Worm (Caenorhabditis elegans): ENCODE results near the gene lron-4.

The lron-4 gene

ce11 chrII:8112063-8112462, at the start of gene lron-4:
TSS of gene lron-4 (minus strand) at chrII:8112163.
- no peak for TF ChIP-seq nhr-10 (tag; optimal IDR thresholded peaks at IDR 0.05)
- no peak for TF ChIP-seq snpc-4 (tag; optimal IDR thresholded peaks at IDR 0.05)
- TF ChIP-seq nhr-129 (tag; optimal IDR thresholded peaks at IDR 0.05): no peak

ce11 chrII:8160916-8161315, 49.0 kb upstream of the lron-4 start:
- no peak for TF ChIP-seq mbf-1 (tag; optimal IDR thresholded peaks at IDR 0.05)
- no peak for TF ChIP-seq ztf-11 (tag; optimal IDR thresholded peaks at IDR 0.05)
- no peak for TF ChIP-seq lin-13 (GFP tag; optimal IDR thresholded peaks at IDR 0.05)
- no peak for TF ChIP-seq unc-55 (GFP tag; optimal IDR thresholded peaks at IDR 0.05)
- TF ChIP-seq mab-5 (tag; optimal IDR thresholded peaks at IDR 0.05): no peak
- TF ChIP-seq peb-1 (tag; optimal IDR thresholded peaks at IDR 0.05): no peak
- no peak for TF ChIP-seq ztf-4 (tag; optimal IDR thresholded peaks at IDR 0.05)
- TF ChIP-seq F13H6.1 (tag; optimal IDR thresholded peaks at IDR 0.05): no peak
- TF ChIP-seq nhr-237 (tag; optimal IDR thresholded peaks at IDR 0.05): no peak

- TF ChIP-seq nhr-21 (tag; optimal IDR thresholded peaks at IDR 0.05) (peak; percentile 14), egl-27 (tag; optimal IDR thresholded peaks at IDR 0.05) (no peak), ceh-16 (tag; optimal IDR thresholded peaks at IDR 0.05) (no peak), lsy-2 (tag; optimal IDR thresholded peaks at IDR 0.05) (peak; percentile 19 to 90), ama-1 (optimal IDR thresholded peaks at IDR 0.05) (no peak), aly-2 (tag; optimal IDR thresholded peaks at IDR 0.05) (no peak), crh-2 (tag; optimal IDR thresholded peaks at IDR 0.05) (peak; percentile 41), unc-55 (GFP tag; optimal IDR thresholded peaks at IDR 0.05) (no peak), skn-1 (tag; optimal IDR thresholded peaks at IDR 0.05) (no peak), lin-13 (GFP tag; optimal IDR thresholded peaks at IDR 0.05) (no peak), snpc-4 (tag; optimal IDR thresholded peaks at IDR 0.05) (no peak), nhr-11 (tag; optimal IDR thresholded peaks at IDR 0.05) (no peak), ceh-82 (tag; optimal IDR thresholded peaks at IDR 0.05) (no peak), elt-1 (tag; optimal IDR thresholded peaks at IDR 0.05) (no peak), ztf-4 (tag; optimal IDR thresholded peaks at IDR 0.05) (no peak), mdl-1 (tag; optimal IDR thresholded peaks at IDR 0.05) (no peak), lin-11 (tag; optimal IDR thresholded peaks at IDR 0.05) (peak; percentile 8), nhr-237 (tag; optimal IDR thresholded peaks at IDR 0.05) (no peak), nhr-23 (tag; optimal IDR thresholded peaks at IDR 0.05) (no peak), ztf-11 (tag; optimal IDR thresholded peaks at IDR 0.05) (no peak), blmp-1 (tag; optimal IDR thresholded peaks at IDR 0.05; ENCODE audit: insufficient read depth) (no peak), unc-39 (tag; optimal IDR thresholded peaks at IDR 0.05) (no peak), peb-1 (tag; optimal IDR thresholded peaks at IDR 0.05) (no peak), nhr-25 (tag; optimal IDR thresholded peaks at IDR 0.05) (no peak), mab-5 (tag; optimal IDR thresholded peaks at IDR 0.05) (no peak), mbf-1 (tag; optimal IDR thresholded peaks at IDR 0.05) (no peak), nhr-129 (tag; optimal IDR thresholded peaks at IDR 0.05) (peak; percentile 44), nhr-77 (tag; optimal IDR thresholded peaks at IDR 0.05) (no peak), R02D3.7 (tag; optimal IDR thresholded peaks at IDR 0.05) (no peak), unc-62 (GFP tag; optimal IDR thresholded peaks at IDR 0.05) (no peak), elt-3 (tag; optimal IDR thresholded peaks at IDR 0.05) (no peak), nhr-12 (tag; optimal IDR thresholded peaks at IDR 0.05) (no peak), sma-9 (GFP tag; optimal IDR thresholded peaks at IDR 0.05) (peak; percentile 53), sma-9 (tag; optimal IDR thresholded peaks at IDR 0.05) (no peak), zag-1 (tag; optimal IDR thresholded peaks at IDR 0.05) (no peak), C34F6.9 (tag; optimal IDR thresholded peaks at IDR 0.05) (peak; percentile 47), ZK546.5 (tag; optimal IDR thresholded peaks at IDR 0.05) (no peak), ztf-1 (GFP tag; conservative IDR thresholded peaks at IDR 0.05) (no peak), alr-1 (tag; optimal IDR thresholded peaks at IDR 0.05) (no peak), F13H6.1 (tag; optimal IDR thresholded peaks at IDR 0.05) (no peak), sma-3 (GFP tag; optimal IDR thresholded peaks at IDR 0.05) (no peak), dmd-4 (tag; optimal IDR thresholded peaks at IDR 0.05) (no peak), lin-39 (tag; optimal IDR thresholded peaks at IDR 0.05) (no peak), sem-4 (tag; optimal IDR thresholded peaks at IDR 0.05) (no peak), nhr-10 (tag; optimal IDR thresholded peaks at IDR 0.05) (no peak), Y55F3AM.14 (GFP tag; optimal IDR thresholded peaks at IDR 0.05) (no peak), gmeb-1 (tag; optimal IDR thresholded peaks at IDR 0.05) (peak; percentile 83), nhr-6 (tag; optimal IDR thresholded peaks at IDR 0.05) (no peak), fos-1 (tag; optimal IDR thresholded peaks at IDR 0.05) (peak; percentile 9)
Observed at ce11 chrII:8157991-8158390, 46.0 kb upstream of the lron-4 start, which contains the start of gene pch-2. TSS of gene pch-2 (plus strand) at chrII:8158349.

Data from whole organism, L2 larva.